Fruit fly (Drosophila melanogaster) whole organism, embryonic: Measurements from ENCODE around the gene Sytbeta.

Experiments
- CG13624 ChIP-seq: fragments of 200-800 bp; sonication (Bioruptor generic); optimal IDR thresholded peaks from 2 replicates; lab custom pipeline; 2016; ENCODE audit warnings: missing biosample characterization, missing genetic modification characterization
- CG15601 ChIP-seq: fragments of 200-800 bp; sonication (Bioruptor generic); optimal IDR thresholded peaks from 3 replicates; lab custom pipeline; 2019; ENCODE audit warnings: missing biosample characterization, mild to moderate bottlenecking, missing genetic modification characterization, moderate library complexity
- CG2202 ChIP-seq: fragments of 200-800 bp; sonication (Bioruptor generic); optimal IDR thresholded peaks from 2 replicates; lab custom pipeline; 2018; ENCODE audit warnings: missing biosample characterization, mild to moderate bottlenecking, missing genetic modification characterization
- CG4360 ChIP-seq: fragments of 200-800 bp; sonication (Bioruptor generic); IDR thresholded peaks from 2 replicates; pipeline ENCODE4 v1.3.6; 2022; ENCODE audit warnings: missing biosample characterization, missing genetic modification characterization
- Dll ChIP-seq: fragments of 200-800 bp; sonication (Bioruptor generic); IDR thresholded peaks from 4 replicates; pipeline ENCODE4 v1.3.6; 2022; ENCODE audit warnings: missing biosample characterization, missing genetic modification characterization; ENCODE audit not compliant: partially characterized antibody
- Stat92E ChIP-seq, 3 experiments: fragments of >200 bp in 2 of 3; fragments of 200-800 bp in 1 of 3; sonication (Bioruptor generic) in 1 of 3; optimal IDR thresholded peaks; 2 replicates each; lab custom pipeline; 2017 to 2019; ENCODE audit warnings: missing biosample characterization in 3 of 3, missing genetic modification characterization in 3 of 3, mild to moderate bottlenecking in 1 of 3, moderate library complexity in 1 of 3
- Xbp1 ChIP-seq: fragments of 200-800 bp; sonication (Bioruptor generic); optimal IDR thresholded peaks from 3 replicates; lab custom pipeline; 2016; ENCODE audit warnings: missing biosample characterization, mild to moderate bottlenecking, missing genetic modification characterization
- ase ChIP-seq: fragments of 200-800 bp; sonication (Bioruptor generic); IDR thresholded peaks from 3 replicates; pipeline ENCODE4 v1.3.6; 2022; ENCODE audit warnings: missing biosample characterization, missing genetic modification characterization
- caup ChIP-seq: fragments of 200-800 bp; sonication (Bioruptor generic); optimal IDR thresholded peaks from 3 replicates; lab custom pipeline; 2017; ENCODE audit warnings: missing biosample characterization, mild to moderate bottlenecking, missing genetic modification characterization, moderate library complexity; ENCODE audit not compliant: severe bottlenecking
- z ChIP-seq: fragments of 200-800 bp; sonication (Bioruptor generic); IDR thresholded peaks from 3 replicates; pipeline ENCODE4 v1.3.6; 2022; ENCODE audit warnings: missing biosample characterization, missing genetic modification characterization

DNA sequence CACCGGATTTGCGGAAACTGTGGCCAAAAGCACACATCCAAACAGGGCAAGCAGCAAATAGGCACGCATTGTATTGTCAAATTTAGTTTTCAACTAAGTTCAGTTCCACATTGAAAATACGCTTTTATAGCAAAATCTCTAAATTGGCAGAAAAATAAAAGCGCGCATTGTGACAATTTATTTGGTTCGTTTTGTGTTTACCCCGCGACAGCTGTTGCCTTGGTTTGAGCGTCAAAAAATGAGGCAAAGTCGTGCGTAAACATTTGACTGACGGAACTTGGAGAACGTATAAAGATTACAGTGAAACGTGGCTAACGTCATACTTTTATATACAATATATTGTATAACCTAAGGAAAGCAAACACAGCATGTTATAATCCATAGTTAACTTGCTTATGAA is 10.7 kb downstream of the Sytbeta start, which contains the start of gene CG18649:
- TF ChIP-seq CG13624 (GFP tag; lab: Kevin White, UChicago) (no peak), CG4360 (no peak), Xbp1 (GFP tag; lab: Kevin White, UChicago) (no peak), Dll (GFP tag; lab: Robert Waterston, UW) (no peak), ase (no peak), CG15601 (tag; lab: Kevin White, UChicago) (no peak), caup (GFP tag; lab: Kevin White, UChicago) (no peak), CG2202 (no peak), z (GFP tag; lab: Robert Waterston, UW) (no peak), Stat92E (GFP tag; optimal IDR thresholded peaks at IDR 0.05; lab: Kevin White, UChicago) (no peak)
